Fruit fly (Drosophila melanogaster): ENCODE measurements around the gene CG46399.

CG46399 gene

dm6 chrX:14825922-14826617 lies 33.0 kb upstream of the CG46399 start, which contains the start of gene rut (continued):
- TF ChIP-seq bcd (GFP tag; optimal IDR thresholded peaks at IDR 0.05) (peak; percentile 3), CG1647 (GFP tag; optimal IDR thresholded peaks at IDR 0.05) (peak; percentile 9), CG17361 (GFP tag; IDR thresholded peaks at IDR 0.05) (no peak), mam (GFP tag; optimal IDR thresholded peaks at IDR 0.05) (peak; percentile 27), dpn (GFP tag; optimal IDR thresholded peaks at IDR 0.05) (no peak), CG7963 (GFP tag; IDR thresholded peaks at IDR 0.05; ENCODE audit: partially characterized antibody) (peak; percentile 86), ato (GFP tag; IDR thresholded peaks at IDR 0.05; ENCODE audit: partially characterized antibody) (peak; percentile 92; the same call in 1 of the 2 replicates), grn (GFP tag; optimal IDR thresholded peaks at IDR 0.05) (peak; percentile 1), CG1603 (tag; optimal IDR thresholded peaks at IDR 0.05) (peak; percentile 36), HLH4C (GFP tag; IDR thresholded peaks at IDR 0.05; ENCODE audit: partially characterized antibody) (peak; percentile 93), sug (tag; optimal IDR thresholded peaks at IDR 0.05) (peak; percentile 13), CG32532 (GFP tag; IDR thresholded peaks at IDR 0.05) (peak; percentile 61), CG11695 (GFP tag; IDR thresholded peaks at IDR 0.05) (0 out of 3 replicates have a peak, but pooled peaks have one; percentile 7), CG6254 (GFP tag; optimal IDR thresholded peaks at IDR 0.05) (no peak), bab2 (GFP tag; optimal IDR thresholded peaks at IDR 0.05) (peak; percentile 15), Sry-δ (GFP tag; optimal IDR thresholded peaks at IDR 0.05) (peak; percentile 91), zen2 (GFP tag; IDR thresholded peaks at IDR 0.05; ENCODE audit: partially characterized antibody) (peak; percentile 87), MTF-1 (GFP tag; optimal IDR thresholded peaks at IDR 0.05; ENCODE audit: borderline replicate concordance) (peak; percentile 9), unc-4 (GFP tag; IDR thresholded peaks at IDR 0.05; ENCODE audit: partially characterized antibody) (peak; percentile 91), CG42726 (GFP tag; IDR thresholded peaks at IDR 0.05; ENCODE audit: partially characterized antibody) (peak; percentile 96), CG12659 (GFP tag; optimal IDR thresholded peaks at IDR 0.05) (peak; percentile 56), caup (GFP tag; optimal IDR thresholded peaks at IDR 0.05; ENCODE audit: severe bottlenecking) (peak; percentile 5), CG8388 (GFP tag; optimal IDR thresholded peaks at IDR 0.05) (no peak), CG7745 (tag; optimal IDR thresholded peaks at IDR 0.05) (no peak), CG17829 (tag; optimal IDR thresholded peaks at IDR 0.05) (peak; percentile 3), bbx (GFP tag; IDR thresholded peaks at IDR 0.05; ENCODE audit: partially characterized antibody) (peak; percentile 97), CG34224 (GFP tag; IDR thresholded peaks at IDR 0.05; ENCODE audit: partially characterized antibody) (peak; percentile 89), stc (GFP tag; IDR thresholded peaks at IDR 0.05) (0 out of 2 replicates have a peak, but pooled peaks have one; percentile 26), BEAF-32 (GFP tag; optimal IDR thresholded peaks at IDR 0.05) (peak; percentile 88), Optix (GFP tag; IDR thresholded peaks at IDR 0.05) (0 out of 3 replicates have a peak, but pooled peaks have one; percentile 10), inv (GFP tag; IDR thresholded peaks at IDR 0.05; ENCODE audit: partially characterized antibody) (peak; percentile 97), ci (GFP tag; IDR thresholded peaks at IDR 0.05) (peak; percentile 75; the same call in 2 of the 3 replicates), CG6791 (GFP tag; IDR thresholded peaks at IDR 0.05; ENCODE audit: partially characterized antibody) (peak; percentile 96), CG15514 (GFP tag; optimal IDR thresholded peaks at IDR 0.05) (peak; percentile 69), nmo (GFP tag; optimal IDR thresholded peaks at IDR 0.05) (peak; percentile 4), crol (GFP tag; IDR thresholded peaks at IDR 0.05) (no peak), Side (GFP tag; optimal IDR thresholded peaks at IDR 0.05) (no peak), CG30020 (tag; optimal IDR thresholded peaks at IDR 0.05) (no peak), Scr (GFP tag; IDR thresholded peaks at IDR 0.05; ENCODE audit: partially characterized antibody) (peak; percentile 94), ind (GFP tag; optimal IDR thresholded peaks at IDR 0.05) (no peak), CG4424 (GFP tag; optimal IDR thresholded peaks at IDR 0.05) (no peak), phol (tag; optimal IDR thresholded peaks at IDR 0.05) (peak; percentile 1), CG3995 (GFP tag; optimal IDR thresholded peaks at IDR 0.05) (peak; percentile 84), CG6689 (GFP tag; IDR thresholded peaks at IDR 0.05) (0 out of 2 replicates have a peak, but pooled peaks have one; percentile 7), al (GFP tag; IDR thresholded peaks at IDR 0.05) (0 out of 2 replicates have a peak, but pooled peaks have one; percentile 9), hkb (optimal IDR thresholded peaks at IDR 0.05) (no peak), hkb (GFP tag; IDR thresholded peaks at IDR 0.05) (peak; percentile 22; the same call in 1 of the 2 replicates)
